Fruit fly (Drosophila melanogaster): Measurements from ENCODE around the gene Prosalpha4.

Gene Prosalpha4

dm6 chrX:16263415-16263814, 12.7 kb upstream of the Prosalpha4 start (continued):
- TF ChIP-seq CG10959 (GFP tag; IDR thresholded peaks at IDR 0.05) = peak; percentile 80
- TF ChIP-seq CG7745 (tag; optimal IDR thresholded peaks at IDR 0.05) = no peak
- TF ChIP-seq da (GFP tag; optimal IDR thresholded peaks at IDR 0.05) = no peak
- peak; percentile 74 for TF ChIP-seq scrt (GFP tag; optimal IDR thresholded peaks at IDR 0.05)
- TF ChIP-seq CG11504 (tag; optimal IDR thresholded peaks at IDR 0.05) = peak; percentile 86
- TF ChIP-seq Poxn (GFP tag; IDR thresholded peaks at IDR 0.05) = no peak
- TF ChIP-seq grau (tag; optimal IDR thresholded peaks at IDR 0.05) = peak; percentile 81
- peak; percentile 67 for TF ChIP-seq slou (GFP tag; optimal IDR thresholded peaks at IDR 0.05)
- no peak for TF ChIP-seq Scr (GFP tag; IDR thresholded peaks at IDR 0.05; ENCODE audit: partially characterized antibody)
- TF ChIP-seq sqz (GFP tag; optimal IDR thresholded peaks at IDR 0.05) = peak; percentile 48
- peak; percentile 80 for TF ChIP-seq CG15269 (tag; optimal IDR thresholded peaks at IDR 0.05)
- no peak; the same call in 1 of the 2 replicates for TF ChIP-seq CkIIα-i1 (GFP tag; IDR thresholded peaks at IDR 0.05)
- TF ChIP-seq Bdp1 (GFP tag; optimal IDR thresholded peaks at IDR 0.05) = peak; percentile 6
- peak; percentile 68 for TF ChIP-seq CG13775 (GFP tag; optimal IDR thresholded peaks at IDR 0.05)
- peak; percentile 95 for TF ChIP-seq sens (GFP tag)
- TF ChIP-seq chif (GFP tag; optimal IDR thresholded peaks at IDR 0.05) = peak; percentile 40 to 69
- TF ChIP-seq trem (tag; optimal IDR thresholded peaks at IDR 0.05) = peak; percentile 69
- no peak for TF ChIP-seq Elba2 (GFP tag; optimal IDR thresholded peaks at IDR 0.05)
- peak; percentile 23 for TF ChIP-seq sd (tag; optimal IDR thresholded peaks at IDR 0.05)
- TF ChIP-seq CG7357 (GFP tag; IDR thresholded peaks at IDR 0.05) = peak; percentile 57; the same call in 1 of the 3 replicates
- TF ChIP-seq schlank (tag; optimal IDR thresholded peaks at IDR 0.05) = peak; percentile 53
- peak; percentile 83 for TF ChIP-seq CG8924 (tag; optimal IDR thresholded peaks at IDR 0.05)
- peak; percentile 80 for TF ChIP-seq Fer3 (tag; optimal IDR thresholded peaks at IDR 0.05)
- TF ChIP-seq lmd (GFP tag; IDR thresholded peaks at IDR 0.05) = peak; percentile 80
- peak; percentile 67 for TF ChIP-seq wdn (GFP tag; IDR thresholded peaks at IDR 0.05)
- TF ChIP-seq CG11696 (GFP tag; IDR thresholded peaks at IDR 0.05) = peak; percentile 88
- TF ChIP-seq zen (tag; optimal IDR thresholded peaks at IDR 0.05) = peak; percentile 81
- TF ChIP-seq sens-2 (GFP tag; IDR thresholded peaks at IDR 0.05) = peak; percentile 68
- peak; percentile 22 for TF ChIP-seq CG8944 (GFP tag; optimal IDR thresholded peaks at IDR 0.05)
- peak; percentile 83 for TF ChIP-seq dysf (GFP tag; IDR thresholded peaks at IDR 0.05)
- peak; percentile 86 for TF ChIP-seq CG2712 (tag; optimal IDR thresholded peaks at IDR 0.05)
- TF ChIP-seq CG11560 (tag; IDR thresholded peaks at IDR 0.05) = peak; percentile 44; the same call in 1 of the 3 replicates
- TF ChIP-seq ara (GFP tag; IDR thresholded peaks at IDR 0.05) = peak; percentile 79; the same call in 1 of the 2 replicates
- TF ChIP-seq kay (GFP tag; optimal IDR thresholded peaks at IDR 0.05) = peak; percentile 50
- TF ChIP-seq kni (GFP tag; optimal IDR thresholded peaks at IDR 0.05) = no peak
- no peak for TF ChIP-seq crc (GFP tag; optimal IDR thresholded peaks at IDR 0.05)
- TF ChIP-seq CG4360 (GFP tag; IDR thresholded peaks at IDR 0.05) = peak; percentile 59
- TF ChIP-seq cwo (GFP tag; optimal IDR thresholded peaks at IDR 0.05) = peak; percentile 71
- peak; percentile 69 for TF ChIP-seq ind (GFP tag; optimal IDR thresholded peaks at IDR 0.05)
- peak; percentile 56 for TF ChIP-seq CG34376 (GFP tag; optimal IDR thresholded peaks at IDR 0.05)
- peak; percentile 77; the same call in 2 of the 3 replicates for TF ChIP-seq otp (GFP tag; IDR thresholded peaks at IDR 0.05)
- TF ChIP-seq sima (GFP tag; optimal IDR thresholded peaks at IDR 0.05) = no peak
- TF ChIP-seq fu2 (GFP tag; optimal IDR thresholded peaks at IDR 0.05) = peak; percentile 22
- TF ChIP-seq CG9727 (GFP tag; optimal IDR thresholded peaks at IDR 0.05) = peak; percentile 81
- peak; percentile 46 for TF ChIP-seq Vsx1 (GFP tag; optimal IDR thresholded peaks at IDR 0.05)
- no peak for TF ChIP-seq Dp (GFP tag; optimal IDR thresholded peaks at IDR 0.05)
- peak; percentile 68 for TF ChIP-seq CG15601 (tag; optimal IDR thresholded peaks at IDR 0.05)
- TF ChIP-seq Lhr (GFP tag; optimal IDR thresholded peaks at IDR 0.05) = peak; percentile 34
- TF ChIP-seq HLH54F (GFP tag; optimal IDR thresholded peaks at IDR 0.05) = peak; percentile 19
- peak; percentile 71; the same call in 1 of the 2 replicates for TF ChIP-seq Nf-YA (GFP tag; IDR thresholded peaks at IDR 0.05)
- TF ChIP-seq CG4617 (GFP tag; optimal IDR thresholded peaks at IDR 0.05; ENCODE audit: borderline replicate concordance) = peak; percentile 1
